Worm (Caenorhabditis elegans) whole organism, young adult: Measurements from ENCODE around the gene W08E12.9.

Experiments used
- B0019.2 ChIP-seq: fragments of 200-800 bp; sonication (Bioruptor generic); conservative IDR thresholded peaks from 2 replicates; pipeline ENCODE4 v1.3.6; 2022; ENCODE audit warnings: missing genetic modification reagents, missing genetic modification characterization, missing compliant biosample characterization
- D2030.7 ChIP-seq: fragments of 200-800 bp; sonication (Bioruptor generic); IDR thresholded peaks from 2 replicates; pipeline ENCODE4 v1.3.6; 2022; ENCODE audit warnings: missing genetic modification reagents, missing genetic modification characterization, missing compliant biosample characterization
- F37B4.10 ChIP-seq: fragments of 200-800 bp; sonication (Bioruptor generic); IDR thresholded peaks from 2 replicates; pipeline ENCODE4 v1.3.6; 2022; ENCODE audit warnings: missing genetic modification characterization, missing compliant biosample characterization
- F52B5.7 ChIP-seq: sonication (generic microtip); optimal IDR thresholded peaks from 2 replicates; lab custom pipeline; 2016; ENCODE audit warnings: mild to moderate bottlenecking, missing genetic modification characterization, missing compliant biosample characterization
- T07F8.4 ChIP-seq: sonication (generic microtip); optimal IDR thresholded peaks from 2 replicates; lab custom pipeline; 2016; ENCODE audit warnings: mild to moderate bottlenecking, missing genetic modification characterization, moderate library complexity, missing compliant biosample characterization
- Y79H2A.3 ChIP-seq: fragments of 200-800 bp; sonication (Bioruptor generic); conservative IDR thresholded peaks from 2 replicates; pipeline ENCODE4 v1.3.6; 2022; ENCODE audit warnings: missing genetic modification reagents, missing genetic modification characterization, missing compliant biosample characterization
- ZK185.1 ChIP-seq: sonication (generic microtip); optimal IDR thresholded peaks from 2 replicates; lab custom pipeline; 2016; ENCODE audit warnings: mild to moderate bottlenecking, missing genetic modification characterization, missing compliant biosample characterization; ENCODE audit not compliant: poor library complexity, severe bottlenecking
- akir-1 ChIP-seq: fragments of 200-800 bp; sonication (Bioruptor generic); optimal IDR thresholded peaks from 2 replicates; lab custom pipeline; 2018; ENCODE audit warnings: mild to moderate bottlenecking, missing genetic modification characterization, moderate library complexity, missing compliant biosample characterization
- aptf-3 ChIP-seq: fragments of 200-800 bp; sonication (Bioruptor generic); IDR thresholded peaks from 2 replicates; pipeline ENCODE4 v1.3.6; 2022; ENCODE audit warnings: missing genetic modification characterization, missing compliant biosample characterization
- atf-7 ChIP-seq: sonication (generic microtip); optimal IDR thresholded peaks from 2 replicates; lab custom pipeline; 2017; ENCODE audit warnings: mild to moderate bottlenecking, missing genetic modification characterization, missing compliant biosample characterization
- attf-3 ChIP-seq: fragments of 200-800 bp; sonication (Bioruptor generic); conservative IDR thresholded peaks from 2 replicates; pipeline ENCODE4 v1.3.6; 2022; ENCODE audit warnings: missing genetic modification reagents, missing genetic modification characterization, missing compliant biosample characterization
- cebp-1 ChIP-seq, 2 experiments: fragments of 200-800 bp in 1 of 2; sonication (Bioruptor generic) in 1 of 2; sonication (generic microtip) in 1 of 2; IDR thresholded peaks in 1 of 2; optimal IDR thresholded peaks in 1 of 2; 2 replicates each; pipeline versions ENCODE4 v1.3.6 to Lab custom; 2017 to 2022; ENCODE audit warnings: missing compliant biosample characterization in 2 of 2, missing genetic modification characterization in 2 of 2, mild to moderate bottlenecking in 1 of 2, missing genetic modification reagents in 1 of 2, moderate library complexity in 1 of 2
- ceh-100 ChIP-seq: fragments of 200-800 bp; sonication (Bioruptor generic); IDR thresholded peaks from 2 replicates; pipeline ENCODE4 v1.3.6; 2022; ENCODE audit warnings: missing genetic modification reagents, missing genetic modification characterization, missing compliant biosample characterization
- die-1 ChIP-seq: sonication (generic microtip); optimal IDR thresholded peaks from 2 replicates; lab custom pipeline; 2016; ENCODE audit warnings: missing genotype, mild to moderate bottlenecking, missing genetic modification characterization, missing compliant biosample characterization
- dpff-1 ChIP-seq: sonication (generic microtip); optimal IDR thresholded peaks from 2 replicates; lab custom pipeline; 2017; ENCODE audit warnings: mild to moderate bottlenecking, missing genetic modification characterization, missing compliant biosample characterization
- dpl-1 ChIP-seq: fragments of 150-350 bp; optimal IDR thresholded peaks from 2 replicates; lab custom pipeline; 2014; ENCODE audit warnings: missing biosample characterization, missing genetic modification reagents, missing genetic modification characterization
- egrh-3 ChIP-seq: fragments of 200-800 bp; sonication (Bioruptor generic); IDR thresholded peaks from 2 replicates; pipeline ENCODE4 v1.3.6; 2022; ENCODE audit warnings: missing genetic modification reagents, missing genetic modification characterization, missing compliant biosample characterization
- ets-4 ChIP-seq: fragments of 200-800 bp; sonication (Bioruptor generic); optimal IDR thresholded peaks from 2 replicates; lab custom pipeline; 2018; ENCODE audit warnings: mild to moderate bottlenecking, missing genetic modification characterization, missing compliant biosample characterization
- fkh-3 ChIP-seq: sonication (generic microtip); optimal IDR thresholded peaks from 2 replicates; lab custom pipeline; 2016; ENCODE audit warnings: mild to moderate bottlenecking, missing genetic modification characterization, missing compliant biosample characterization
- gei-17 ChIP-seq: fragments of 200-800 bp; sonication (Bioruptor generic); optimal IDR thresholded peaks from 2 replicates; lab custom pipeline; 2018; ENCODE audit warnings: mild to moderate bottlenecking, missing genetic modification characterization, missing compliant biosample characterization
- let-607 ChIP-seq, 2 experiments: fragments of 200-800 bp in 1 of 2; sonication (Bioruptor generic) in 1 of 2; sonication (generic microtip) in 1 of 2; optimal IDR thresholded peaks; 2 replicates each; lab custom pipeline; 2016 to 2018; ENCODE audit warnings: mild to moderate bottlenecking in 2 of 2, missing compliant biosample characterization in 2 of 2, missing genetic modification characterization in 2 of 2, moderate library complexity in 2 of 2, missing genotype in 1 of 2
- lin-26 ChIP-seq: fragments of 200-800 bp; sonication (Bioruptor generic); IDR thresholded peaks from 2 replicates; pipeline ENCODE4 v1.3.6; 2022; ENCODE audit warnings: missing genetic modification reagents, missing genetic modification characterization, missing compliant biosample characterization
- mxl-1 ChIP-seq: sonication (generic microtip); optimal IDR thresholded peaks from 2 replicates; lab custom pipeline; 2016; ENCODE audit warnings: missing genetic modification characterization, missing compliant biosample characterization
- nfya-1 ChIP-seq: sonication (generic microtip); optimal IDR thresholded peaks from 2 replicates; lab custom pipeline; 2017; ENCODE audit warnings: antibody characterized with exemption, missing compliant biosample characterization, missing genetic modification characterization, borderline replicate concordance; ENCODE audit not compliant: insufficient read depth
- nhr-80 ChIP-seq: sonication (generic microtip); optimal IDR thresholded peaks from 2 replicates; lab custom pipeline; 2016; ENCODE audit warnings: missing genetic modification characterization, missing compliant biosample characterization
- pha-4 ChIP-seq: fragments of 150-350 bp; sonication (generic microtip); optimal IDR thresholded peaks from 2 replicates; lab custom pipeline; 2014; ENCODE audit warnings: missing biosample characterization, missing genetic modification reagents, missing genetic modification characterization
- rpc-1 ChIP-seq, 2 experiments: fragments of 150-350 bp in 1 of 2; sonication (generic microtip) in 1 of 2; optimal IDR thresholded peaks; 2 replicates each; lab custom pipeline; 2014 to 2018; ENCODE audit warnings: missing biosample characterization in 1 of 2, missing genetic modification characterization in 1 of 2, missing genetic modification reagents in 1 of 2, missing genotype in 1 of 2
- sea-2 ChIP-seq: fragments of 200-800 bp; sonication (Bioruptor generic); IDR thresholded peaks from 2 replicates; pipeline ENCODE4 v1.3.6; 2022; ENCODE audit warnings: missing genetic modification characterization, missing compliant biosample characterization
- snpc-1.3 ChIP-seq: sonication (generic microtip); optimal IDR thresholded peaks from 2 replicates; lab custom pipeline; 2017; ENCODE audit warnings: missing genetic modification characterization, mild to moderate bottlenecking, missing compliant biosample characterization, antibody characterized with exemption, moderate library complexity, missing genotype, missing genetic modification reagents; ENCODE audit not compliant: insufficient read depth
- sptf-2 ChIP-seq: fragments of 200-800 bp; sonication (Bioruptor generic); optimal IDR thresholded peaks from 2 replicates; lab custom pipeline; 2018; ENCODE audit warnings: mild to moderate bottlenecking, missing genetic modification characterization, missing compliant biosample characterization
- ztf-22 ChIP-seq: fragments of 200-800 bp; sonication (Bioruptor generic); optimal IDR thresholded peaks from 2 replicates; lab custom pipeline; 2018; ENCODE audit warnings: mild to moderate bottlenecking, missing genetic modification characterization, moderate library complexity, missing compliant biosample characterization
- ztf-26 ChIP-seq: sonication (generic microtip); optimal IDR thresholded peaks from 2 replicates; lab custom pipeline; 2017; ENCODE audit warnings: missing genetic modification characterization, missing compliant biosample characterization
- ztf-28 ChIP-seq: fragments of 200-800 bp; sonication (Bioruptor generic); IDR thresholded peaks from 2 replicates; pipeline ENCODE4 v1.3.6; 2022; ENCODE audit warnings: missing genetic modification reagents, missing genetic modification characterization, missing compliant biosample characterization

W08E12.9 gene

DNA sequence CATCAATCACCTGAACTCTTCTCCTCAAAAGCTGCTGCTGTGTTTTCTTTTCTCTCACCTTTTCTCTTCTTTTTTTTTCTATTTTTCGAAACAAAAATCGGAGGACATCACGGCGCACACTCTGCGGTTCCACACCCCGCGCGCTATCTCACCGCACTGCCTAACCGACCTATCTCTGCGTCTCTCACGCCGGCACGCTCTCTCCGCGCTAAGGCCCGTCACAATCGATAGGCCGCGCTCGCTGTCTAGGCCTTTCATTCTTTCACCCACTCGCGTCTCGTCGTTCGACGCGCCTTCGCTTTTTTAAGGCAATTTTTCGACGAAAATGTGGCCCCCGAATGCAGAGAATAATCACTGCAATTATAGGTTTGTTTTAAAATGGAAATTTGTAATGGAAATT, 3.9 kb upstream of the W08E12.9 start, which contains the start of gene zip-11 (continued):
- no peak for TF ChIP-seq rpc-1 (optimal IDR thresholded peaks at IDR 0.05; lab: Kevin White, UChicago)
- no peak for TF ChIP-seq rpc-1 (tag; optimal IDR thresholded peaks at IDR 0.05; lab: Kevin White, UChicago)
- no peak for TF ChIP-seq dpff-1 (tag; lab: Kevin White, UChicago)
- no peak for TF ChIP-seq fkh-3 (tag; lab: Kevin White, UChicago)
- TF ChIP-seq attf-3 (GFP tag; lab: Robert Waterston, UW) = no peak
- no peak for TF ChIP-seq ZK185.1 (tag; lab: Kevin White, UChicago)
- peak; percentile 16 for TF ChIP-seq atf-7 (tag; lab: Kevin White, UChicago)
- no peak for TF ChIP-seq cebp-1 (GFP tag; IDR thresholded peaks at IDR 0.05; lab: Robert Waterston, UW)
- peak; percentile 77 for TF ChIP-seq cebp-1 (tag; optimal IDR thresholded peaks at IDR 0.05; lab: Kevin White, UChicago)
- TF ChIP-seq gei-17 (GFP tag; lab: Kevin White, UChicago) = peak; percentile 28
- no peak for TF ChIP-seq nfya-1
- TF ChIP-seq F52B5.7 (tag; lab: Kevin White, UChicago) = no peak
- TF ChIP-seq ztf-22 (GFP tag; lab: Kevin White, UChicago) = peak; percentile 13
- TF ChIP-seq Y79H2A.3 (GFP tag; lab: Robert Waterston, UW) = no peak
- no peak for TF ChIP-seq snpc-1.3 (tag; lab: Kevin White, UChicago)
- TF ChIP-seq sea-2 (GFP tag; lab: Robert Waterston, UW) = no peak
- TF ChIP-seq ceh-100 = 0 out of 2 replicates have a peak, but pooled peaks have one; percentile 19
- 0 out of 2 replicates have a peak, but pooled peaks have one; percentile 37 for TF ChIP-seq lin-26
- TF ChIP-seq die-1 (tag; lab: Kevin White, UChicago) = no peak
- no peak for TF ChIP-seq T07F8.4 (tag; lab: Kevin White, UChicago)
- TF ChIP-seq B0019.2 (GFP tag; lab: Robert Waterston, UW) = no peak
- TF ChIP-seq dpl-1 (GFP tag; lab: Kevin White, UChicago) = no peak
- no peak for TF ChIP-seq sptf-2 (GFP tag; lab: Kevin White, UChicago)
- peak; percentile 71; the same call in 1 of the 2 replicates for TF ChIP-seq egrh-3 (GFP tag; lab: Robert Waterston, UW)
- no peak for TF ChIP-seq D2030.7 (GFP tag; lab: Robert Waterston, UW)
- TF ChIP-seq akir-1 (GFP tag; lab: Kevin White, UChicago) = no peak
- TF ChIP-seq aptf-3 = no peak
- no peak for TF ChIP-seq pha-4 (tag; lab: Kevin White, UChicago)
- TF ChIP-seq mxl-1 (tag; lab: Kevin White, UChicago) = no peak
- peak; percentile 67 for TF ChIP-seq nhr-80

DNA sequence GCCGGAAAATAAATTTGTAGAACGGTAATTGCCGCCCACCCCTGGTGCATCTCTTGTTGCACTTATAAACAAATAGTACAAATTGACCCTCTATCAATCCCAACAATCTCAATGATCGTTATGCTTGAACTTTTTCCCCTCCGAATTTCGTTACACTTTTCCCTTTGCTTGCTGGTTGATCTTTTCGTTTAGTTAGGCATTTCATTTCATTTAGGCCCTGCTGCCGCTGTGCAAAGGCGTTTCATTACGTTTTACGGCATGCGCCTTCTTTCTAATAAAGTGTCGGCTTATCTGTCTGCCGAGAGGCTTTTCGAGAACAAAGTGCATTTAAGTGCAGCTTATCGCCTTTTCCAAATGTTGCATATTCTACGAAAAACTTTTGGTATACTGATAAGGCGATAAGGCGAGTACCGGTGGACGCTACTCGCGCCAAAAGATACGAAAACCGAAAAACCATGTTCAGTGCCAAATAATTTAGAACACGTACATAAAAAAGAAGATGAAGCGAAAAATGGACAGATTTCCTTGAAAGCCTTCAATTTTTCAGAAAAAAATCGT, 3.4 kb upstream of the W08E12.9 start:
- TF ChIP-seq ets-4 (GFP tag; lab: Kevin White, UChicago) = no peak
- TF ChIP-seq ztf-28 (GFP tag; lab: Robert Waterston, UW) = no peak
- peak in 1 of 2 experiments; percentile 30 for TF ChIP-seq let-607 (tag; optimal IDR thresholded peaks at IDR 0.05; lab: Kevin White, UChicago)
- TF ChIP-seq dpff-1 (tag; lab: Kevin White, UChicago) = no peak
- TF ChIP-seq ztf-26 (tag; lab: Kevin White, UChicago) = no peak
- no peak for TF ChIP-seq F37B4.10 (GFP tag; lab: Robert Waterston, UW)
- TF ChIP-seq nhr-80 = peak; percentile 81

DNA sequence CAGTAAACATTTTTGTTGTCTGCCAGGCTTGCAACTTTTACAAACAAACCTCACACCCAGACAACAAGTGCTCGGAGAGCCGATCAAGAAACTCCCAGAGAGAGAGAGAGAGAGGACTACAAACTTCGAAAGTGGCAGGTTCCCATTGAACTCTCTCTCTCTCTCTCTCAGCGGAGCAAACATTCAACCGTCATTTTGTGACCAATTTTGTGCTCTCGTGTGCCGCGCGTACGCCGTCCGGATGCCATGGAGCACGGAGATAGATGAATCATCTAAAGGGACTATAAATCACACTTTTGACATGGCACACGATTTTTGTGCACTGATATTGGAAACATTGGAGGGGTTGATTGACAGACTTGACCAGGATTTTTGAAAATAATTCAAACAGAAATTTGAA, 1.5 kb upstream of the W08E12.9 start:
- TF ChIP-seq T07F8.4 (tag; lab: Kevin White, UChicago) = no peak
- TF ChIP-seq, all 124 proteins: peak for 0
